Fruit fly (Drosophila melanogaster) whole organism: Measurements from ENCODE around the gene Prosbeta2.

ENCODE experiments used
- CG8478 ChIP-seq: fragments of >200 bp; optimal IDR thresholded peaks from 2 replicates; lab custom pipeline; 2018; ENCODE audit warnings: inconsistent platforms
- Dll ChIP-seq: fragments of >200 bp; optimal IDR thresholded peaks from 2 replicates; lab custom pipeline; 2017
- EcR ChIP-seq, 2 experiments: fragments of >200 bp; optimal IDR thresholded peaks; 2 replicates each; lab custom pipeline; 2017; ENCODE audit warnings: missing biosample characterization in 2 of 2, missing genetic modification characterization in 2 of 2, missing genetic modification reagents in 2 of 2
- pan ChIP-seq: fragments of >200 bp; optimal IDR thresholded peaks from 2 replicates; lab custom pipeline; 2017
- psq ChIP-seq: fragments of >200 bp; optimal IDR thresholded peaks from 2 replicates; lab custom pipeline; 2017
- usp ChIP-seq: fragments of >200 bp; optimal IDR thresholded peaks from 2 replicates; lab custom pipeline; 2017; ENCODE audit warnings: missing biosample characterization, missing genetic modification characterization, mixed read lengths

Gene Prosbeta2

dm6 chr3L:15045114-15045513, 45.4 kb downstream of the Prosbeta2 start:
- no peak for TF ChIP-seq Dll (lab: Kevin White, UChicago)
- TF ChIP-seq usp (GFP tag; lab: Kevin White, UChicago), result no peak
- TF ChIP-seq CG8478 (lab: Kevin White, UChicago), result no peak
- TF ChIP-seq EcR (GFP tag; optimal IDR thresholded peaks at IDR 0.05; lab: Kevin White, UChicago), result no peak
- TF ChIP-seq pan, result no peak
- TF ChIP-seq psq (lab: Kevin White, UChicago), result no peak

DNA sequence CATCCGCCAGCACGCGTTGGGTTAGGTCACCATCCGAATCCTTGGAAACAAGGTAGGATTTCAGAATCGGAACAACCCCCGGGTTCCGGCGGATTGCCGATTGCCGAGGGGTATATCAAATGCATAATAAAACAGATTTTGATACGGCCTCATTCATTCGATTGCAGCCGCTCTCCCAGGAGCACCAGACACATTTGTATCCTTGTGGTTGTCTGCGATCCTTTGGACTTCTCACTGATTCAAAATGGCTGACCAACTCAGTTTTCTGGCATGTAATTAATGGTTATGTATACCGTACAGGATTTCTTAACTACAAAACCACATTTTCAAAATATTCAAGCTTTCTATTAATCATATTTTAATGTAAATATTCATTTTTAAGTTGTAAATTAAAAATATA, 47.9 kb downstream of the Prosbeta2 start:
- no peak for TF ChIP-seq Dll (lab: Kevin White, UChicago)
- TF ChIP-seq CG8478 (lab: Kevin White, UChicago), result no peak
- TF ChIP-seq pan, result no peak
- no peak for TF ChIP-seq usp (GFP tag; lab: Kevin White, UChicago)
- no peak for TF ChIP-seq EcR (GFP tag; optimal IDR thresholded peaks at IDR 0.05; lab: Kevin White, UChicago)
- no peak for TF ChIP-seq psq (lab: Kevin White, UChicago)

DNA sequence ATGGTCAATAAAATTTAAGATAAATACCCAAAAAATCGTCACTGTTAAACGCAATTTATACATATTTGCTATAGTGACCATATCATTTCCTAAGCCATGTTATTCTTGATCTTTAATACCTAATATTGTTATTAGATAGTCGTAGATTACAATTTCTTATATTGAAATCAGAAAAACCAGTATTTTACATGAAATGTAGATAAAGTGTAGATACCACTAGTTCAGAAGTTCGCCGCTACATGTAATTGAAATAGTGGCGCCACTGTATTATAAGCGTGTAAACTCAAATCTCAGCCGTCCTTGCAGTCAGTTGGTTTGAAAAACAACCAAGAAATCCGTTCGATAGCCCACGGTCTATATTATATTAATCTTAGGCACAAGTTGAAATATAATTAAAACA, 48.3 kb downstream of the Prosbeta2 start:
- TF ChIP-seq psq (lab: Kevin White, UChicago) (no peak), pan (no peak), CG8478 (lab: Kevin White, UChicago) (no peak), Dll (lab: Kevin White, UChicago) (no peak), EcR (GFP tag; optimal IDR thresholded peaks at IDR 0.05; lab: Kevin White, UChicago) (no peak), usp (GFP tag; lab: Kevin White, UChicago) (no peak)

dm6 chr3L:15049395-15049794, 49.6 kb downstream of the Prosbeta2 start, which contains the start of gene CG43678:
CG43678 (minus strand) TSS chr3L:15049495.
- TF ChIP-seq CG8478 (lab: Kevin White, UChicago), result no peak
- no peak for TF ChIP-seq pan
- no peak for TF ChIP-seq Dll (lab: Kevin White, UChicago)
- TF ChIP-seq usp (GFP tag; lab: Kevin White, UChicago), result no peak
- no peak for TF ChIP-seq psq (lab: Kevin White, UChicago)
- TF ChIP-seq EcR (GFP tag; optimal IDR thresholded peaks at IDR 0.05; lab: Kevin White, UChicago), result no peak

- TF ChIP-seq CG8478 (lab: Kevin White, UChicago), result no peak
- no peak for TF ChIP-seq usp (GFP tag; lab: Kevin White, UChicago)
- no peak for TF ChIP-seq pan
- TF ChIP-seq psq (lab: Kevin White, UChicago), result no peak
- no peak for TF ChIP-seq Dll (lab: Kevin White, UChicago)
- no peak for TF ChIP-seq EcR (GFP tag; optimal IDR thresholded peaks at IDR 0.05; lab: Kevin White, UChicago)
These were observed 50.4 kb downstream of the Prosbeta2 start, which contains the start of gene CG18581 for dm6 chr3L:15050109-15050508. CG18581 (minus strand) TSS chr3L:15050209.

DNA sequence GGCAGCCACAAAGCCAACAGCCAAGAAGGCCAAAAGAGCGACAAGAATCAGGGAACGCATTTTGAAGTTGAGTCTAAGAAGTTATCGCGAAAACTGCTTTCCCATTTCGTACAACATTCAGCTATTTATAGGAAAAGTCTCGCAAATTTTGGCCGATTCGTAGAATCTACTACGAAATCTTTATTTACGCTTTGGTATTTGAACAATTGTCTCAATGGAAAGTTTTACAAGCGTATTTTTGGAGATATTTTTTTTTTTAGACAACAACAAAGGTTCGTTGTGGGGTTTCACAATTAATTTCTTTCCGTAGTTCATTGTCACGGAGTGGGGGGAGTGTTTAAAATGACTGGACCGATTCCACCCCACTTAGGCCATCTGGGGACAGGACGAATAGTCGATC, 51.0 kb downstream of the Prosbeta2 start, which contains the start of gene CG12310:
TSS of gene CG12310 (minus strand) at position 101 of the 400 bp plus-strand sequence.
- TF ChIP-seq Dll (lab: Kevin White, UChicago) (no peak), EcR (GFP tag; optimal IDR thresholded peaks at IDR 0.05; lab: Kevin White, UChicago) (no peak), CG8478 (lab: Kevin White, UChicago) (no peak), pan (no peak), psq (lab: Kevin White, UChicago) (no peak), usp (GFP tag; lab: Kevin White, UChicago) (no peak)
